Fruit fly (Drosophila melanogaster) whole organism, adult: ENCODE data around the gene mwh.

Experiments
- CG11617 ChIP-seq: fragments of 200-800 bp; sonication (Bioruptor generic); optimal IDR thresholded peaks from 2 replicates; lab custom pipeline; 2017; ENCODE audit warnings: mild to moderate bottlenecking, missing biosample characterization, missing genetic modification reagents, missing genetic modification characterization
- cic ChIP-seq: fragments of 200-800 bp; sonication (Bioruptor generic); optimal IDR thresholded peaks from 2 replicates; lab custom pipeline; 2017; ENCODE audit warnings: missing biosample characterization, mild to moderate bottlenecking, missing genetic modification characterization, moderate library complexity
- cnc ChIP-seq, 2 experiments: fragments of >200 bp; optimal IDR thresholded peaks; 2 replicates each; lab custom pipeline; 2017
- kay ChIP-seq: fragments of 200-800 bp; sonication (Bioruptor generic); peaks from one replicate; lab custom pipeline; 2016; ENCODE audit warnings: missing biosample characterization, missing genetic modification characterization, borderline replicate concordance

DNA sequence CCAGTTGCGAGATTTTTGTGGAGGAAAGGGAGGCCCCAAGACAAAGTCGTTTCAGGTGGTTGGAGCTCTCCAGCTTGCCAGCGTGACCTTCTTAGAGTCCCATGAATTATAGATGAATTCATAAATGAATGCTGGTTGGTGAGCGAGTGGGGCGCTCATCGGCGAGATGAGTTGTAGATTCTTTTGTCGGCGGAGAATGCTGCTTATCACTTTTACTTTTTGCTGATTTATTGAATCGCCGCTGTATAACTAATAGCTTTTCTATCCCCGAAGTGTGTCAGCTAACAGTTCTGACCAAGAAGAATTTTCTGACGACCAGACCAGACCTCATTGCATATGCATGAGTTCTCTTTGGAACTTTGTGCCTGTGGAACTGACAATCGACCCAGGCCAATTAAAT lies 11.5 kb downstream of the mwh start:
- no peak for TF ChIP-seq cic (GFP tag; lab: Kevin White, UChicago)
- TF ChIP-seq cnc (optimal IDR thresholded peaks at IDR 0.05; lab: Kevin White, UChicago) = no peak
- TF ChIP-seq CG11617 (GFP tag; lab: Kevin White, UChicago) = no peak
- TF ChIP-seq kay = no peak
